Fruit fly (Drosophila melanogaster): ENCODE data around the gene Dus4.

The Dus4 gene

dm6 chr2L:19053860-19054515, 9.1 kb upstream of the Dus4 start, which contains the start of gene CG10492 (continued):
- TF ChIP-seq Lim3 (GFP tag; IDR thresholded peaks at IDR 0.05) (no peak), E2f2 (GFP tag; IDR thresholded peaks at IDR 0.05) (peak; percentile 94), trem (tag; optimal IDR thresholded peaks at IDR 0.05) (peak; percentile 90), CG10543 (GFP tag; optimal IDR thresholded peaks at IDR 0.05) (peak; percentile 28), Adf1 (GFP tag; IDR thresholded peaks at IDR 0.05) (peak; percentile 84), Fer1 (GFP tag; optimal IDR thresholded peaks at IDR 0.05) (peak; percentile 24), gsb-n (tag; optimal IDR thresholded peaks at IDR 0.05) (no peak), CG4360 (GFP tag; IDR thresholded peaks at IDR 0.05) (no peak), NC2α (GFP tag; optimal IDR thresholded peaks at IDR 0.05) (no peak), CG17829 (tag; optimal IDR thresholded peaks at IDR 0.05) (peak; percentile 23), abd-A (tag; optimal IDR thresholded peaks at IDR 0.05) (no peak), CG4617 (GFP tag; optimal IDR thresholded peaks at IDR 0.05; ENCODE audit: borderline replicate concordance) (peak; percentile 92), sug (tag; optimal IDR thresholded peaks at IDR 0.05) (peak; percentile 49), CG14710 (tag; optimal IDR thresholded peaks at IDR 0.05) (peak; percentile 87), esg (GFP tag; conservative IDR thresholded peaks at IDR 0.05) (no peak), vvl (GFP tag; IDR thresholded peaks at IDR 0.05) (no peak), sens (GFP tag) (peak; percentile 29), nmo (GFP tag; optimal IDR thresholded peaks at IDR 0.05) (peak; percentile 45), CG15073 (GFP tag; optimal IDR thresholded peaks at IDR 0.05) (no peak), Deaf1 (tag; optimal IDR thresholded peaks at IDR 0.05) (peak; percentile 10), CoRest (tag; optimal IDR thresholded peaks at IDR 0.05) (peak; percentile 42), CG2129 (GFP tag; IDR thresholded peaks at IDR 0.05; ENCODE audit: partially characterized antibody) (no peak), usp (GFP tag; optimal IDR thresholded peaks at IDR 0.05) (no peak), CG17568 (GFP tag; optimal IDR thresholded peaks at IDR 0.05) (no peak), gfzf (GFP tag; optimal IDR thresholded peaks at IDR 0.05) (peak; percentile 91), CG11247 (GFP tag; IDR thresholded peaks at IDR 0.05) (no peak), sr (GFP tag; IDR thresholded peaks at IDR 0.05) (peak; percentile 29; the same call in 1 of the 3 replicates), CG14860 (GFP tag; IDR thresholded peaks at IDR 0.05; ENCODE audit: partially characterized antibody) (no peak), YL-1 (GFP tag; optimal IDR thresholded peaks at IDR 0.05) (peak; percentile 79), zen (tag; optimal IDR thresholded peaks at IDR 0.05) (peak; percentile 14), org-1 (GFP tag; optimal IDR thresholded peaks at IDR 0.05) (no peak), B-H1 (GFP tag; IDR thresholded peaks at IDR 0.05) (no peak), Dll (GFP tag; IDR thresholded peaks at IDR 0.05; ENCODE audit: partially characterized antibody) (0 out of 4 replicates have a peak, but pooled peaks have one; percentile 39), inv (GFP tag; IDR thresholded peaks at IDR 0.05; ENCODE audit: partially characterized antibody) (no peak), tna (GFP tag; IDR thresholded peaks at IDR 0.05; ENCODE audit: partially characterized antibody) (no peak), Hand (GFP tag; optimal IDR thresholded peaks at IDR 0.05) (no peak), Gsc (GFP tag; IDR thresholded peaks at IDR 0.05) (no peak), Hr78 (GFP tag; optimal IDR thresholded peaks at IDR 0.05) (no peak), dan (GFP tag; IDR thresholded peaks at IDR 0.05) (no peak), CG3995 (GFP tag; optimal IDR thresholded peaks at IDR 0.05) (peak; percentile 75), CG11723 (GFP tag; optimal IDR thresholded peaks at IDR 0.05) (no peak), Oli (tag; optimal IDR thresholded peaks at IDR 0.05) (no peak), Ets65A (GFP tag) (peak; percentile 80), gsb (GFP tag; IDR thresholded peaks at IDR 0.05) (no peak), CG10267 (tag; optimal IDR thresholded peaks at IDR 0.05) (peak; percentile 66), gt (GFP tag; IDR thresholded peaks at IDR 0.05) (no peak), CG9817 (tag; optimal IDR thresholded peaks at IDR 0.05) (no peak), z (GFP tag; IDR thresholded peaks at IDR 0.05) (0 out of 3 replicates have a peak, but pooled peaks have one; percentile 14), ato (GFP tag; IDR thresholded peaks at IDR 0.05; ENCODE audit: partially characterized antibody) (no peak)

Measured in whole organism, embryonic.